Fruit fly (Drosophila melanogaster): ENCODE results near the gene CG34051.

dm6 chr2L:19944309-19945172 lies 16.3 kb downstream of the CG34051 start:
- no peak for TF ChIP-seq usp (GFP tag; optimal IDR thresholded peaks at IDR 0.05)
- peak in 1 of 2 experiments; percentile 54 for TF ChIP-seq EcR (GFP tag; optimal IDR thresholded peaks at IDR 0.05)
- TF ChIP-seq Dll (optimal IDR thresholded peaks at IDR 0.05): no peak
- no peak for TF ChIP-seq CG8478 (optimal IDR thresholded peaks at IDR 0.05)
- TF ChIP-seq psq (optimal IDR thresholded peaks at IDR 0.05): no peak
